Worm (Caenorhabditis elegans) whole organism, young adult: ENCODE results near the gene pbo-6.

Experiments used
- C17E4.6 ChIP-seq: fragments of 200-800 bp; sonication (Bioruptor generic); IDR thresholded peaks from 2 replicates; pipeline ENCODE4 v1.3.6; 2022; ENCODE audit warnings: missing genetic modification reagents, missing genetic modification characterization, missing compliant biosample characterization
- D2030.7 ChIP-seq: fragments of 200-800 bp; sonication (Bioruptor generic); IDR thresholded peaks from 2 replicates; pipeline ENCODE4 v1.3.6; 2022; ENCODE audit warnings: missing genetic modification reagents, missing genetic modification characterization, missing compliant biosample characterization
- F33H1.4 ChIP-seq: fragments of 200-800 bp; sonication (Bioruptor generic); IDR thresholded peaks from 2 replicates; pipeline ENCODE4 v1.3.6; 2022; ENCODE audit warnings: missing genetic modification reagents, missing genetic modification characterization, missing compliant biosample characterization
- F49E8.2 ChIP-seq: sonication (generic microtip); optimal IDR thresholded peaks from 3 replicates; lab custom pipeline; 2017; ENCODE audit warnings: missing genetic modification characterization, mild to moderate bottlenecking, missing compliant biosample characterization, antibody characterized with exemption, moderate library complexity; ENCODE audit not compliant: insufficient read depth
- F55B11.4 ChIP-seq: sonication (generic microtip); optimal IDR thresholded peaks from 2 replicates; lab custom pipeline; 2016; ENCODE audit warnings: missing compliant biosample characterization, missing genetic modification characterization, borderline replicate concordance; ENCODE audit not compliant: insufficient read depth
- F57C9.4 ChIP-seq: sonication (generic microtip); optimal IDR thresholded peaks from 2 replicates; lab custom pipeline; 2017; ENCODE audit warnings: mild to moderate bottlenecking, missing genetic modification characterization, missing compliant biosample characterization
- T26A5.8 ChIP-seq: sonication (generic microtip); optimal IDR thresholded peaks from 2 replicates; lab custom pipeline; 2016; ENCODE audit warnings: missing genetic modification characterization, missing compliant biosample characterization
- ZK185.1 ChIP-seq: sonication (generic microtip); optimal IDR thresholded peaks from 2 replicates; lab custom pipeline; 2016; ENCODE audit warnings: mild to moderate bottlenecking, missing genetic modification characterization, missing compliant biosample characterization; ENCODE audit not compliant: poor library complexity, severe bottlenecking
- attf-5 ChIP-seq: fragments of 200-800 bp; sonication (Bioruptor generic); optimal IDR thresholded peaks from 2 replicates; lab custom pipeline; 2018; ENCODE audit warnings: mild to moderate bottlenecking, missing genetic modification characterization, missing compliant biosample characterization
- bed-2 ChIP-seq: fragments of 200-800 bp; sonication (Bioruptor generic); IDR thresholded peaks from 2 replicates; pipeline ENCODE4 v1.3.6; 2022; ENCODE audit warnings: missing genetic modification reagents, missing genetic modification characterization, missing compliant biosample characterization
- ccch-3 ChIP-seq: fragments of 200-800 bp; sonication (Bioruptor generic); optimal IDR thresholded peaks from 2 replicates; lab custom pipeline; 2018; ENCODE audit warnings: mild to moderate bottlenecking, missing genetic modification characterization, missing compliant biosample characterization
- ceh-100 ChIP-seq: fragments of 200-800 bp; sonication (Bioruptor generic); IDR thresholded peaks from 2 replicates; pipeline ENCODE4 v1.3.6; 2022; ENCODE audit warnings: missing genetic modification reagents, missing genetic modification characterization, missing compliant biosample characterization
- ceh-27 ChIP-seq: fragments of 200-800 bp; sonication (Bioruptor generic); optimal IDR thresholded peaks from 2 replicates; lab custom pipeline; 2018; ENCODE audit warnings: mild to moderate bottlenecking, missing genetic modification characterization, moderate library complexity, missing compliant biosample characterization
- ceh-40 ChIP-seq: fragments of 200-800 bp; sonication (Bioruptor generic); IDR thresholded peaks from 2 replicates; pipeline ENCODE4 v1.3.6; 2022; ENCODE audit warnings: missing genetic modification characterization, missing compliant biosample characterization
- chd-7 ChIP-seq: sonication (generic microtip); optimal IDR thresholded peaks from 2 replicates; lab custom pipeline; 2016; ENCODE audit warnings: mild to moderate bottlenecking, missing genetic modification characterization, moderate library complexity, missing compliant biosample characterization
- dox-1 ChIP-seq: fragments of 200-800 bp; sonication (Bioruptor generic); IDR thresholded peaks from 2 replicates; pipeline ENCODE4 v1.3.6; 2022; ENCODE audit warnings: missing genetic modification reagents, missing genetic modification characterization, missing compliant biosample characterization
- gei-17 ChIP-seq: fragments of 200-800 bp; sonication (Bioruptor generic); optimal IDR thresholded peaks from 2 replicates; lab custom pipeline; 2018; ENCODE audit warnings: mild to moderate bottlenecking, missing genetic modification characterization, missing compliant biosample characterization
- hlh-12 ChIP-seq: sonication (generic microtip); optimal IDR thresholded peaks from 2 replicates; lab custom pipeline; 2016; ENCODE audit warnings: missing genetic modification characterization, missing compliant biosample characterization
- hmg-1.2 ChIP-seq: fragments of 200-800 bp; sonication (Bioruptor generic); IDR thresholded peaks from 2 replicates; pipeline ENCODE4 v1.3.6; 2022; ENCODE audit warnings: missing genetic modification reagents, missing genetic modification characterization, missing compliant biosample characterization
- lag-1 ChIP-seq: fragments of 200-800 bp; sonication (Bioruptor generic); IDR thresholded peaks from 2 replicates; pipeline ENCODE4 v1.3.6; 2022; ENCODE audit warnings: missing genetic modification reagents, missing genetic modification characterization, missing compliant biosample characterization
- let-526 ChIP-seq: fragments of 200-800 bp; sonication (Bioruptor generic); IDR thresholded peaks from 2 replicates; pipeline ENCODE4 v1.3.6; 2022; ENCODE audit warnings: missing genetic modification reagents, missing genetic modification characterization, missing compliant biosample characterization
- let-607 ChIP-seq, 2 experiments: fragments of 200-800 bp in 1 of 2; sonication (Bioruptor generic) in 1 of 2; sonication (generic microtip) in 1 of 2; optimal IDR thresholded peaks; 2 replicates each; lab custom pipeline; 2016 to 2018; ENCODE audit warnings: mild to moderate bottlenecking in 2 of 2, missing compliant biosample characterization in 2 of 2, missing genetic modification characterization in 2 of 2, moderate library complexity in 2 of 2, missing genotype in 1 of 2
- lin-26 ChIP-seq: fragments of 200-800 bp; sonication (Bioruptor generic); IDR thresholded peaks from 2 replicates; pipeline ENCODE4 v1.3.6; 2022; ENCODE audit warnings: missing genetic modification reagents, missing genetic modification characterization, missing compliant biosample characterization
- lin-35 ChIP-seq, 3 experiments: fragments of 150-350 bp in 2 of 3; sonication (generic microtip) in 1 of 3; optimal IDR thresholded peaks; 2 replicates each; lab custom pipeline; 2014 to 2018; ENCODE audit warnings: missing biosample characterization in 3 of 3, missing genetic modification characterization in 3 of 3, missing genetic modification reagents in 3 of 3
- madf-8 ChIP-seq: fragments of 200-800 bp; sonication (Bioruptor generic); conservative IDR thresholded peaks from 2 replicates; pipeline ENCODE4 v1.3.6; 2022; ENCODE audit warnings: missing genetic modification reagents, missing genetic modification characterization, missing compliant biosample characterization
- mes-4 ChIP-seq: sonication (generic microtip); optimal IDR thresholded peaks from 2 replicates; lab custom pipeline; 2016; ENCODE audit warnings: missing genotype, missing genetic modification characterization, missing compliant biosample characterization
- nfyb-1 ChIP-seq: fragments of 200-800 bp; sonication (Bioruptor generic); IDR thresholded peaks from 2 replicates; pipeline ENCODE4 v1.3.6; 2022; ENCODE audit warnings: missing genetic modification reagents, missing genetic modification characterization, missing compliant biosample characterization
- nhr-80 ChIP-seq: sonication (generic microtip); optimal IDR thresholded peaks from 2 replicates; lab custom pipeline; 2016; ENCODE audit warnings: missing genetic modification characterization, missing compliant biosample characterization
- sea-2 ChIP-seq: fragments of 200-800 bp; sonication (Bioruptor generic); IDR thresholded peaks from 2 replicates; pipeline ENCODE4 v1.3.6; 2022; ENCODE audit warnings: missing genetic modification characterization, missing compliant biosample characterization
- somi-1 ChIP-seq: fragments of 200-800 bp; sonication (Bioruptor generic); optimal IDR thresholded peaks from 2 replicates; lab custom pipeline; 2018; ENCODE audit warnings: mild to moderate bottlenecking, missing genetic modification characterization, missing compliant biosample characterization
- sptf-2 ChIP-seq: fragments of 200-800 bp; sonication (Bioruptor generic); optimal IDR thresholded peaks from 2 replicates; lab custom pipeline; 2018; ENCODE audit warnings: mild to moderate bottlenecking, missing genetic modification characterization, missing compliant biosample characterization
- unc-130 ChIP-seq: sonication (generic microtip); optimal IDR thresholded peaks from 2 replicates; lab custom pipeline; 2016; ENCODE audit warnings: missing genetic modification reagents, missing genetic modification characterization, missing compliant biosample characterization

pbo-6 gene

DNA sequence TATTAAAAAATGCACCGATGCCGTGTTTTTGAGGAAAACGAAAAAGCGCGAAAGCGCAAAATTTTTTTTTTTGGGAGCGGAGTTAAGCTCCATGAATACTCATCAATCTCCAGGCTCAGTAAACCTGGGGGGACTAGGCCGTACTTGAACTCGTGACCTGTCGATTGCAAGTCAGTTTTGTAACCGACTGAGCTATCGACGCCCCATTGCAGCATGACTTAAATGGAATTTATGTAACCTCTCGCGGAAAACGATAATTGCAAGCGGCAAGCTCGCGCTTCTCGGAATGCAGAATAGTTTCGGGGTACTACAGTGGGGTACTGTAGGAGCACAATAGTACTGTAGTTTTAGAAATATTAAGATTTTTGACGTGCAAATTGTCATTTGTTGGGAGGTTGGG lies 28.4 kb upstream of the pbo-6 start (continued):
- TF ChIP-seq D2030.7, result no peak; the same call in 1 of the 2 replicates

DNA sequence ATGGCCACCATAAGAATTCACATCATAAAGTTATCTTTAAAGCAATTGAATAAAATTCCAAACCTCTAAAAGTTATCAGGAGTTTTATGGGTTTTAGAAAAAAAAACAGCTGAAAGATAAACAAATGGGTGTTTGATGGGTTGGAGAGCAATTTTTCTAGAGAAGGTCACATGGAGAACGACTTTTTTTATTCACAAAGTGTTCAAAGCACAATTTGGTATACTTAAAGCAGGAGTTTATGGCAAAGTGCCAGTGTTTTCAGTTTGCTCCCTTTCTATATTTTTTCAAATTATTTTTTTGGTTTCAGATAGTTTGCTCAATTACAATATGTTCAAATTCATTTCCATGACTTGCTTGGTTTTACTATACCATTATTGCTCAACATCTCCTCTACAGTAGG lies 27.6 kb upstream of the pbo-6 start, which contains the start of gene F11C7.6:
Gene F11C7.6, plus strand, starts transcription at position 301 of the 400 bp plus-strand sequence.
- TF ChIP-seq lag-1 (GFP tag; lab: Robert Waterston, UW) (no peak), nfyb-1 (GFP tag; lab: Robert Waterston, UW) (no peak), unc-130 (GFP tag; lab: Kevin White, UChicago) (no peak), F55B11.4 (tag; lab: Kevin White, UChicago) (no peak), sea-2 (GFP tag; lab: Robert Waterston, UW) (no peak), madf-8 (no peak), F33H1.4 (GFP tag; lab: Robert Waterston, UW) (no peak), gei-17 (GFP tag; lab: Kevin White, UChicago) (no peak), sptf-2 (GFP tag; lab: Kevin White, UChicago) (no peak), lin-26 (GFP tag; lab: Robert Waterston, UW) (no peak), dox-1 (GFP tag; lab: Robert Waterston, UW) (no peak), ZK185.1 (tag; lab: Kevin White, UChicago) (no peak), somi-1 (GFP tag; lab: Kevin White, UChicago) (no peak), nhr-80 (no peak), T26A5.8 (no peak), hlh-12 (tag; lab: Kevin White, UChicago) (no peak), ceh-40 (GFP tag; lab: Robert Waterston, UW) (no peak), C17E4.6 (GFP tag; lab: Robert Waterston, UW) (no peak), hmg-1.2 (GFP tag; lab: Robert Waterston, UW) (no peak), F49E8.2 (tag; lab: Kevin White, UChicago) (no peak)

DNA sequence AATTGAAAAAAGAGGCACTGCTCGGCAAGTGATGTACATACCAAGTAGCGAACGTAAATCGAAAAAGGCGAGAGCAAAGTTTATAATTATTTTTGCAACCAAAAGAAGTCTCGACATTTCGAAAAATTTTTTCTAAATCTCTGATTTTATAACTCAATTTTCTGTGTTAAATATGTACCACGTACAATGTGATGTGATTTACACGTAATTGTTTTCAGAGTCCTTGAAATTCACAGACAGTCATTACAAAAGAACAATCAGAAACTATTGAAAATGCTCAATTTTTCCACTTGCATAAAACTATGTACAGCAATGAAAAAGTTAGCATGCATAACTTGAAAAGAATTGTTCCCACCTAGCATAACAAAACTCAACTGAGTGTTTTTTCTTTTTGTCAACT lies 25.8 kb upstream of the pbo-6 start:
- no peak for TF ChIP-seq ceh-100
- no peak for TF ChIP-seq F33H1.4 (GFP tag; lab: Robert Waterston, UW)
- TF ChIP-seq sea-2 (GFP tag; lab: Robert Waterston, UW), result no peak
- no peak for TF ChIP-seq let-526 (GFP tag; lab: Robert Waterston, UW)
- no peak for TF ChIP-seq hlh-12 (tag; lab: Kevin White, UChicago)
- no peak for TF ChIP-seq mes-4 (tag; lab: Kevin White, UChicago)
- no peak for TF ChIP-seq ccch-3 (GFP tag; lab: Kevin White, UChicago)
- no peak for TF ChIP-seq ceh-27 (GFP tag; lab: Kevin White, UChicago)
- TF ChIP-seq attf-5 (GFP tag; lab: Kevin White, UChicago), result no peak
- TF ChIP-seq F57C9.4 (tag; lab: Kevin White, UChicago), result no peak

DNA sequence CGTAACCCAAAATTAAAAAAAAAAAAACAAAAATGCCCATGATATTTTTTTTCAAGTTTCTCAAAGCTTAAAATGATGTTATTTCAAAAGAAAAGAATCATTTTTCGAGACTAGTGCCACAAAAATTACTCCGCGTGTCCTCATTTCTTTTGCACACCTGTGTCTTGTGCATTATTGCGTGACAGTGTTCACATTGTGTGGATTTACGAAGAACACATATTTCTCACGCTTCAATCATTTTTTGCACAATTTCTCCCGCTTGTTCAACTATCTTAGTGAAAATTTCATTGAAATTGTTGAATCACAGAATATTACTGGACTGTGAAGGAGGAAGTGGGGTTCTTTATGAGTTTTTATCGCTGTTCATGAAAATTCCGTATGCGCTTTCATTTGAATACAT lies 20.0 kb upstream of the pbo-6 start:
- no peak for TF ChIP-seq bed-2
- peak; percentile 59 to 60 for TF ChIP-seq let-607 (tag; optimal IDR thresholded peaks at IDR 0.05; lab: Kevin White, UChicago)

DNA sequence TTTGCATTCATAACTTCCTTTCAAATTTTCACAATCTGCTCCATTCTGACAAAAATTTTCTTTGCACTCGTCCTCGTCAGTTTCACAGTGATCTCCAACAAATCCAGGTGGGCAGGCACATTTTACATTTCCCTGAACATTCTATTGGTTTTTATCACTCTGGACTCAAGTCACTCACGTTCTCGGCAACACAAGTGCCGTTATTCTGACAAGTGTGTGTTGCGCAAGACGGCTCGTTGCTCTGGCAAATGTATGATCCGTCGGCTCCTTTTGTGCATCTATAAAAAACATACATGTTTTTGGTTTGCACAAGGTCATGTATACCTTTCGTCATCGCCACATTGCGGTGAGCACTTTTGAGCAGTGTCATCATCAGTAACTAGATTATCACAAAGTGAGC lies 16.2 kb upstream of the pbo-6 start:
- TF ChIP-seq chd-7 (tag; lab: Kevin White, UChicago) (no peak), lin-35 (GFP tag; optimal IDR thresholded peaks at IDR 0.05; lab: Kevin White, UChicago) (no peak)
